Worm (Caenorhabditis elegans) whole organism, late embryonic: ENCODE results near the gene H20J04.6.

Experiments used
- C08G9.2 ChIP-seq: sonication (generic microtip); optimal IDR thresholded peaks from 2 replicates; lab custom pipeline; 2016; ENCODE audit warnings: mild to moderate bottlenecking, missing genetic modification characterization, moderate library complexity, missing compliant biosample characterization
- F13H6.1 ChIP-seq: sonication (generic microtip); optimal IDR thresholded peaks from 2 replicates; lab custom pipeline; 2016; ENCODE audit warnings: missing genetic modification characterization, missing compliant biosample characterization
- K09A11.1 ChIP-seq: sonication (generic microtip); optimal IDR thresholded peaks from 2 replicates; lab custom pipeline; 2017; ENCODE audit warnings: antibody characterized with exemption, mild to moderate bottlenecking, missing genetic modification characterization, missing compliant biosample characterization; ENCODE audit not compliant: insufficient read depth
- T23F11.4 ChIP-seq: fragments of 200-800 bp; sonication (Bioruptor generic); optimal IDR thresholded peaks from 2 replicates; lab custom pipeline; 2018; ENCODE audit warnings: mild to moderate bottlenecking, missing genetic modification characterization, missing compliant biosample characterization
- Y22D7AL.16 ChIP-seq: sonication (generic microtip); optimal IDR thresholded peaks from 2 replicates; lab custom pipeline; 2016; ENCODE audit warnings: missing genetic modification characterization, missing compliant biosample characterization
- ahr-1 ChIP-seq: sonication (generic microtip); optimal IDR thresholded peaks from 2 replicates; lab custom pipeline; 2016; ENCODE audit warnings: missing genetic modification characterization, missing compliant biosample characterization
- ama-1 ChIP-seq: fragments of 150-350 bp; optimal IDR thresholded peaks from 2 replicates; lab custom pipeline; 2014
- ceh-14 ChIP-seq: sonication (generic microtip); optimal IDR thresholded peaks from 2 replicates; lab custom pipeline; 2016; ENCODE audit warnings: missing genotype, missing genetic modification characterization, missing compliant biosample characterization
- ceh-18 ChIP-seq: sonication (generic microtip); optimal IDR thresholded peaks from 2 replicates; lab custom pipeline; 2016; ENCODE audit warnings: missing genetic modification characterization, missing compliant biosample characterization
- ceh-2 ChIP-seq: sonication (generic microtip); optimal IDR thresholded peaks from 2 replicates; lab custom pipeline; 2016; ENCODE audit warnings: missing genotype, missing genetic modification characterization, missing compliant biosample characterization
- ceh-22 ChIP-seq: sonication (generic microtip); optimal IDR thresholded peaks from 2 replicates; lab custom pipeline; 2017; ENCODE audit warnings: missing biosample characterization, missing genetic modification characterization
- ceh-24 ChIP-seq: sonication (generic microtip); optimal IDR thresholded peaks from 2 replicates; lab custom pipeline; 2016; ENCODE audit warnings: mild to moderate bottlenecking, missing genetic modification characterization, missing compliant biosample characterization
- ceh-31 ChIP-seq: sonication (generic microtip); optimal IDR thresholded peaks from 2 replicates; lab custom pipeline; 2016; ENCODE audit warnings: missing genetic modification characterization, missing compliant biosample characterization
- ceh-34 ChIP-seq: sonication (generic microtip); optimal IDR thresholded peaks from 2 replicates; lab custom pipeline; 2016; ENCODE audit warnings: mild to moderate bottlenecking, missing genetic modification characterization, missing compliant biosample characterization
- ceh-45 ChIP-seq: fragments of 200-800 bp; sonication (Bioruptor generic); IDR thresholded peaks from 2 replicates; pipeline ENCODE4 v1.3.6; 2022; ENCODE audit warnings: missing genetic modification reagents, missing genetic modification characterization, missing compliant biosample characterization
- ceh-48 ChIP-seq: sonication (generic microtip); optimal IDR thresholded peaks from 2 replicates; lab custom pipeline; 2016; ENCODE audit warnings: missing genetic modification characterization, inconsistent platforms, missing compliant biosample characterization
- ceh-6 ChIP-seq: fragments of 200-800 bp; sonication (Bioruptor generic); optimal IDR thresholded peaks from 2 replicates; lab custom pipeline; 2018; ENCODE audit warnings: mild to moderate bottlenecking, missing genetic modification characterization, missing compliant biosample characterization
- che-1 ChIP-seq: sonication (generic microtip); optimal IDR thresholded peaks from 2 replicates; lab custom pipeline; 2016; ENCODE audit warnings: mild to moderate bottlenecking, missing genetic modification characterization, missing compliant biosample characterization
- dmd-4 ChIP-seq: sonication (generic microtip); optimal IDR thresholded peaks from 2 replicates; lab custom pipeline; 2016; ENCODE audit warnings: borderline replicate concordance, missing genetic modification characterization, missing compliant biosample characterization
- dve-1 ChIP-seq: sonication (generic microtip); optimal IDR thresholded peaks from 2 replicates; lab custom pipeline; 2017; ENCODE audit warnings: antibody characterized with exemption, mild to moderate bottlenecking, missing genetic modification characterization, missing compliant biosample characterization
- elt-2 ChIP-seq: sonication (generic microtip); optimal IDR thresholded peaks from 2 replicates; lab custom pipeline; 2016; ENCODE audit warnings: missing genetic modification reagents, missing genetic modification characterization, missing compliant biosample characterization
- elt-4 ChIP-seq: sonication (generic microtip); optimal IDR thresholded peaks from 2 replicates; lab custom pipeline; 2016; ENCODE audit warnings: missing genetic modification characterization, missing compliant biosample characterization
- fax-1 ChIP-seq: sonication (generic microtip); optimal IDR thresholded peaks from 2 replicates; lab custom pipeline; 2016; ENCODE audit warnings: missing genotype, missing genetic modification characterization, missing compliant biosample characterization
- fkh-10 ChIP-seq: fragments of 150-350 bp; optimal IDR thresholded peaks from 2 replicates; lab custom pipeline; 2014; ENCODE audit warnings: missing biosample characterization, missing genetic modification reagents, missing genetic modification characterization
- fkh-6 ChIP-seq: sonication (generic microtip); optimal IDR thresholded peaks from 2 replicates; lab custom pipeline; 2016; ENCODE audit warnings: missing genetic modification characterization, missing compliant biosample characterization
- hlh-13 ChIP-seq: fragments of 200-800 bp; sonication (Bioruptor generic); optimal IDR thresholded peaks from 2 replicates; lab custom pipeline; 2018; ENCODE audit warnings: mild to moderate bottlenecking, missing genetic modification characterization, missing compliant biosample characterization
- hlh-15 ChIP-seq: sonication (generic microtip); optimal IDR thresholded peaks from 2 replicates; lab custom pipeline; 2016; ENCODE audit warnings: missing genetic modification characterization, missing compliant biosample characterization
- hlh-6 ChIP-seq: sonication (generic microtip); optimal IDR thresholded peaks from 2 replicates; lab custom pipeline; 2016; ENCODE audit warnings: missing genotype, missing genetic modification characterization, missing compliant biosample characterization
- hlh-8 ChIP-seq: sonication (generic microtip); optimal IDR thresholded peaks from 2 replicates; lab custom pipeline; 2016; ENCODE audit warnings: missing genotype, missing genetic modification characterization, missing compliant biosample characterization
- lim-6 ChIP-seq: sonication (generic microtip); optimal IDR thresholded peaks from 2 replicates; lab custom pipeline; 2016; ENCODE audit warnings: missing genetic modification characterization, missing compliant biosample characterization
- mec-3 ChIP-seq: sonication (generic microtip); optimal IDR thresholded peaks from 2 replicates; lab custom pipeline; 2016; ENCODE audit warnings: borderline replicate concordance, missing genetic modification characterization, missing compliant biosample characterization
- nfya-1 ChIP-seq: sonication (generic microtip); optimal IDR thresholded peaks from 2 replicates; lab custom pipeline; 2017; ENCODE audit warnings: missing genetic modification characterization, mild to moderate bottlenecking, missing compliant biosample characterization, antibody characterized with exemption, moderate library complexity
- nhr-232 ChIP-seq: sonication (generic microtip); optimal IDR thresholded peaks from 2 replicates; lab custom pipeline; 2016; ENCODE audit warnings: missing genetic modification characterization, missing compliant biosample characterization
- npax-4 ChIP-seq: sonication (generic microtip); optimal IDR thresholded peaks from 2 replicates; lab custom pipeline; 2016; ENCODE audit warnings: missing genetic modification characterization, missing compliant biosample characterization
- odd-2 ChIP-seq: sonication (generic microtip); optimal IDR thresholded peaks from 2 replicates; lab custom pipeline; 2017; ENCODE audit warnings: antibody characterized with exemption, mild to moderate bottlenecking, missing genetic modification characterization, missing compliant biosample characterization
- pax-1 ChIP-seq: fragments of 150-350 bp; optimal IDR thresholded peaks from 2 replicates; lab custom pipeline; 2014; ENCODE audit warnings: missing biosample characterization, missing genetic modification characterization
- pha-2 ChIP-seq: sonication (generic microtip); optimal IDR thresholded peaks from 2 replicates; lab custom pipeline; 2017; ENCODE audit warnings: mild to moderate bottlenecking, missing genetic modification characterization, missing compliant biosample characterization
- pqm-1 ChIP-seq: sonication (generic microtip); optimal IDR thresholded peaks from 2 replicates; lab custom pipeline; 2016; ENCODE audit warnings: missing genetic modification characterization, missing compliant biosample characterization
- pros-1 ChIP-seq: fragments of 150-350 bp; optimal IDR thresholded peaks from 2 replicates; lab custom pipeline; 2014; ENCODE audit warnings: missing biosample characterization, missing genetic modification reagents, missing genetic modification characterization
- ref-2 ChIP-seq: sonication (generic microtip); optimal IDR thresholded peaks from 2 replicates; lab custom pipeline; 2016; ENCODE audit warnings: missing genetic modification characterization, missing compliant biosample characterization
- rnt-1 ChIP-seq: sonication (generic microtip); optimal IDR thresholded peaks from 2 replicates; lab custom pipeline; 2016; ENCODE audit warnings: missing genetic modification characterization, missing compliant biosample characterization
- sdc-2 ChIP-seq: sonication (generic microtip); optimal IDR thresholded peaks from 2 replicates; lab custom pipeline; 2016; ENCODE audit warnings: missing genotype, missing genetic modification characterization, missing compliant biosample characterization
- sox-4 ChIP-seq: sonication (generic microtip); optimal IDR thresholded peaks from 2 replicates; lab custom pipeline; 2017; ENCODE audit warnings: mild to moderate bottlenecking, missing genetic modification characterization, inconsistent platforms, missing compliant biosample characterization
- syd-9 ChIP-seq: sonication (generic microtip); optimal IDR thresholded peaks from 2 replicates; lab custom pipeline; 2016; ENCODE audit warnings: mild to moderate bottlenecking, missing genetic modification characterization, moderate library complexity, missing compliant biosample characterization
- tbx-2 ChIP-seq: sonication (generic microtip); optimal IDR thresholded peaks from 2 replicates; lab custom pipeline; 2016; ENCODE audit warnings: missing genetic modification characterization, missing compliant biosample characterization
- tbx-7 ChIP-seq: sonication (generic microtip); optimal IDR thresholded peaks from 2 replicates; lab custom pipeline; 2016; ENCODE audit warnings: missing genotype, missing genetic modification characterization, missing compliant biosample characterization
- ttx-3 ChIP-seq: sonication (generic microtip); optimal IDR thresholded peaks from 2 replicates; lab custom pipeline; 2016; ENCODE audit warnings: missing genetic modification reagents, missing genetic modification characterization, missing compliant biosample characterization
- unc-3 ChIP-seq, 2 experiments: fragments of 200-800 bp in 1 of 2; sonication (Bioruptor generic) in 1 of 2; sonication (generic microtip) in 1 of 2; conservative IDR thresholded peaks in 1 of 2; optimal IDR thresholded peaks in 1 of 2; 2 replicates each; pipeline versions ENCODE4 v1.3.6 to Lab custom; 2016 to 2022; ENCODE audit warnings: missing compliant biosample characterization in 2 of 2, missing genetic modification characterization in 2 of 2, missing genetic modification reagents in 1 of 2
- unc-42 ChIP-seq: sonication (generic microtip); optimal IDR thresholded peaks from 2 replicates; lab custom pipeline; 2016; ENCODE audit warnings: missing genotype, missing genetic modification characterization, missing compliant biosample characterization
- unc-55 ChIP-seq: sonication (generic microtip); optimal IDR thresholded peaks from 2 replicates; lab custom pipeline; 2017; ENCODE audit warnings: missing biosample characterization, missing genetic modification reagents, missing genetic modification characterization
- unc-86 ChIP-seq: sonication (generic microtip); optimal IDR thresholded peaks from 2 replicates; lab custom pipeline; 2016; ENCODE audit warnings: missing genetic modification characterization, missing compliant biosample characterization
- zip-5 ChIP-seq: sonication (generic microtip); optimal IDR thresholded peaks from 2 replicates; lab custom pipeline; 2016; ENCODE audit warnings: missing genetic modification characterization, missing compliant biosample characterization
- ztf-16 ChIP-seq: sonication (generic microtip); optimal IDR thresholded peaks from 2 replicates; lab custom pipeline; 2017; ENCODE audit warnings: missing genetic modification characterization, missing compliant biosample characterization

H20J04.6 gene

ce11 chrII:4299227-4299703 lies 23.8 kb upstream of the H20J04.6 start, which contains the start of gene sco-1:
Gene sco-1 (plus strand): TSS chrII:4299653.
- no peak for TF ChIP-seq nhr-232 (tag; lab: Kevin White, UChicago)
- peak; percentile 84 for TF ChIP-seq elt-2 (tag; lab: Kevin White, UChicago)
- no peak for TF ChIP-seq ceh-6
- peak; percentile 76 for TF ChIP-seq ref-2 (tag; lab: Kevin White, UChicago)
- peak; percentile 83 for TF ChIP-seq nfya-1 (tag; lab: Kevin White, UChicago)
- TF ChIP-seq syd-9 (tag; lab: Kevin White, UChicago) = no peak
- TF ChIP-seq sox-4 (tag; lab: Kevin White, UChicago) = no peak
- peak; percentile 58 for TF ChIP-seq tbx-7 (tag; lab: Kevin White, UChicago)
- no peak for TF ChIP-seq hlh-15
- TF ChIP-seq T23F11.4 (GFP tag; lab: Kevin White, UChicago) = no peak
- peak; percentile 6 for TF ChIP-seq ahr-1 (tag; lab: Kevin White, UChicago)
- TF ChIP-seq dmd-4 (tag; lab: Kevin White, UChicago) = no peak
- peak; percentile 8 for TF ChIP-seq che-1 (tag; lab: Kevin White, UChicago)
- TF ChIP-seq ceh-22 = no peak
- no peak for TF ChIP-seq unc-86 (tag; lab: Kevin White, UChicago)
- TF ChIP-seq ceh-24 (tag; lab: Kevin White, UChicago) = no peak
- peak; percentile 41 for TF ChIP-seq ztf-16 (tag; lab: Kevin White, UChicago)
- TF ChIP-seq pros-1 = no peak
- TF ChIP-seq ceh-48 = peak; percentile 11
- TF ChIP-seq ttx-3 = no peak
- peak; percentile 65 for TF ChIP-seq ceh-18 (tag; lab: Kevin White, UChicago)
- no peak for TF ChIP-seq sdc-2
- TF ChIP-seq fkh-6 = no peak
- TF ChIP-seq lim-6 = peak; percentile 63
- TF ChIP-seq ceh-2 (tag; lab: Kevin White, UChicago) = peak; percentile 83
- peak; percentile 95 for TF ChIP-seq ceh-31 (tag; lab: Kevin White, UChicago)
- peak; percentile 83 for TF ChIP-seq pax-1 (tag; lab: Kevin White, UChicago)
- TF ChIP-seq unc-3 (GFP tag; conservative IDR thresholded peaks at IDR 0.05; lab: Robert Waterston, UW) = no peak
- peak; percentile 36 for TF ChIP-seq unc-3 (tag; optimal IDR thresholded peaks at IDR 0.05; lab: Kevin White, UChicago)
- TF ChIP-seq npax-4 (tag; lab: Kevin White, UChicago) = no peak
- TF ChIP-seq C08G9.2 (tag; lab: Kevin White, UChicago) = peak; percentile 88
- no peak for TF ChIP-seq hlh-13 (GFP tag; lab: Kevin White, UChicago)
- peak; percentile 83 for TF ChIP-seq rnt-1 (tag; lab: Kevin White, UChicago)
- peak; percentile 63 for TF ChIP-seq unc-55 (GFP tag; lab: Kevin White, UChicago)
- TF ChIP-seq F13H6.1 (tag; lab: Kevin White, UChicago) = peak; percentile 30
- no peak for TF ChIP-seq pha-2 (tag; lab: Kevin White, UChicago)
- TF ChIP-seq mec-3 (tag; lab: Kevin White, UChicago) = peak; percentile 48
- TF ChIP-seq odd-2 = no peak
- peak; percentile 73 for TF ChIP-seq hlh-8 (tag; lab: Kevin White, UChicago)
- TF ChIP-seq unc-42 (tag; lab: Kevin White, UChicago) = peak; percentile 71
- TF ChIP-seq ceh-34 (tag; lab: Kevin White, UChicago) = peak; percentile 87
- TF ChIP-seq pqm-1 = peak; percentile 48
- TF ChIP-seq ceh-45 = 0 out of 2 replicates have a peak, but pooled peaks have one; percentile 36
- no peak for TF ChIP-seq ama-1
- TF ChIP-seq hlh-6 (tag; lab: Kevin White, UChicago) = no peak
- TF ChIP-seq K09A11.1 (tag; lab: Kevin White, UChicago) = peak; percentile 13
- peak; percentile 71 for TF ChIP-seq ceh-14 (tag; lab: Kevin White, UChicago)
- TF ChIP-seq Y22D7AL.16 (tag; lab: Kevin White, UChicago) = no peak
- TF ChIP-seq elt-4 (tag; lab: Kevin White, UChicago) = no peak
- no peak for TF ChIP-seq fkh-10 (GFP tag; lab: Kevin White, UChicago)
- peak; percentile 76 for TF ChIP-seq dve-1
- TF ChIP-seq tbx-2 (tag; lab: Kevin White, UChicago) = peak; percentile 86
- peak; percentile 44 for TF ChIP-seq zip-5 (tag; lab: Kevin White, UChicago)
- TF ChIP-seq fax-1 (tag; lab: Kevin White, UChicago) = no peak
